Worm (Caenorhabditis elegans): ENCODE results near the gene lea-1.

The lea-1 gene

ce11 chrV:10042254-10042653 is 30.5 kb downstream of the lea-1 start (continued):
- TF ChIP-seq nhr-27 (tag; optimal IDR thresholded peaks at IDR 0.05), result no peak
- peak; percentile 94 for TF ChIP-seq hmg-1.2 (GFP tag; IDR thresholded peaks at IDR 0.05)
- TF ChIP-seq ceh-91 (GFP tag; IDR thresholded peaks at IDR 0.05), result no peak
- TF ChIP-seq ccch-3 (GFP tag; optimal IDR thresholded peaks at IDR 0.05), result no peak
- TF ChIP-seq hmg-20 (GFP tag; IDR thresholded peaks at IDR 0.05), result no peak
- TF ChIP-seq dpff-1 (tag; optimal IDR thresholded peaks at IDR 0.05), result no peak
- TF ChIP-seq egrh-3 (GFP tag; IDR thresholded peaks at IDR 0.05), result no peak
- no peak for TF ChIP-seq ekl-4 (GFP tag; IDR thresholded peaks at IDR 0.05)
- no peak for TF ChIP-seq him-1 (tag; optimal IDR thresholded peaks at IDR 0.05)
- no peak for TF ChIP-seq ztf-22 (GFP tag; optimal IDR thresholded peaks at IDR 0.05)
- no peak for TF ChIP-seq ceh-100 (GFP tag; IDR thresholded peaks at IDR 0.05)
- TF ChIP-seq bed-1 (GFP tag; IDR thresholded peaks at IDR 0.05), result no peak
- TF ChIP-seq dox-1 (GFP tag; IDR thresholded peaks at IDR 0.05), result peak; percentile 36; the same call in 1 of the 2 replicates
- peak; percentile 6 for TF ChIP-seq unc-62 (GFP tag; optimal IDR thresholded peaks at IDR 0.05)
- no peak for TF ChIP-seq hlh-26 (GFP tag; conservative IDR thresholded peaks at IDR 0.05)
- no peak for TF ChIP-seq snpc-3.4 (tag; optimal IDR thresholded peaks at IDR 0.05)
- TF ChIP-seq sptf-2 (GFP tag; optimal IDR thresholded peaks at IDR 0.05), result no peak
- TF ChIP-seq cebp-2 (GFP tag; IDR thresholded peaks at IDR 0.05), result no peak
- TF ChIP-seq B0019.2 (GFP tag; conservative IDR thresholded peaks at IDR 0.05), result no peak
- no peak for TF ChIP-seq F49E8.2 (tag; optimal IDR thresholded peaks at IDR 0.05; ENCODE audit: insufficient read depth)
- no peak for TF ChIP-seq gei-17 (GFP tag; optimal IDR thresholded peaks at IDR 0.05)
- TF ChIP-seq lin-54 (GFP tag; optimal IDR thresholded peaks at IDR 0.05), result peak; percentile 5
- TF ChIP-seq zfh-2 (GFP tag; conservative IDR thresholded peaks at IDR 0.05), result no peak
- TF ChIP-seq ceh-27 (GFP tag; optimal IDR thresholded peaks at IDR 0.05), result peak; percentile 23

- TF ChIP-seq tbp1 (GFP tag; optimal IDR thresholded peaks at IDR 0.05), result peak; percentile 24
- peak; percentile 28; the same call in 1 of the 2 replicates for TF ChIP-seq mcd-1 (GFP tag; IDR thresholded peaks at IDR 0.05)
- peak; percentile 61; the same call in 1 of the 2 replicates for TF ChIP-seq C06A6.2 (GFP tag; conservative IDR thresholded peaks at IDR 0.05)
- TF ChIP-seq K12H6.12 (tag; optimal IDR thresholded peaks at IDR 0.05), result peak; percentile 40
- TF ChIP-seq lin-40 (tag; optimal IDR thresholded peaks at IDR 0.05), result peak; percentile 77
- TF ChIP-seq F52B5.7 (tag; optimal IDR thresholded peaks at IDR 0.05), result no peak
- TF ChIP-seq bed-1 (GFP tag; IDR thresholded peaks at IDR 0.05), result no peak
- TF ChIP-seq attf-5 (GFP tag; optimal IDR thresholded peaks at IDR 0.05), result no peak
- TF ChIP-seq ceh-27 (GFP tag; optimal IDR thresholded peaks at IDR 0.05), result peak; percentile 25
- peak; percentile 41; the same call in 1 of the 2 replicates for TF ChIP-seq hmg-1.2 (GFP tag; IDR thresholded peaks at IDR 0.05)
- TF ChIP-seq somi-1 (GFP tag; optimal IDR thresholded peaks at IDR 0.05), result peak; percentile 75
- peak; percentile 25; the same call in 1 of the 2 replicates for TF ChIP-seq egrh-3 (GFP tag; IDR thresholded peaks at IDR 0.05)
- TF ChIP-seq lin-35 (GFP tag; optimal IDR thresholded peaks at IDR 0.05), result peak in 1 of 3 experiments; percentile 25
- TF ChIP-seq ztf-26 (tag; optimal IDR thresholded peaks at IDR 0.05), result peak; percentile 53
- TF ChIP-seq cebp-1 (GFP tag; IDR thresholded peaks at IDR 0.05), result no peak
- TF ChIP-seq cebp-1 (tag; optimal IDR thresholded peaks at IDR 0.05), result peak; percentile 42
- TF ChIP-seq ztf-28 (GFP tag; IDR thresholded peaks at IDR 0.05), result no peak
These were observed 31.6 kb downstream of the lea-1 start, which contains the start of gene T06E8.8 for ce11 chrV:10043234-10043796. T06E8.8 (plus strand) TSS chrV:10043746.
